Fruit fly (Drosophila melanogaster) S2 (cell line): Measurements from ENCODE around the gene senju.

Source experiments
- CG8478 ChIP-seq: fragments of >200 bp; optimal IDR thresholded peaks from 2 replicates; lab custom pipeline; 2018
- CTCF ChIP-seq, 2 experiments: fragments of >200 bp; optimal IDR thresholded peaks; 2 replicates each; lab custom pipeline; 2018

dm6 chr2L:5086905-5087522, 34.4 kb downstream of the senju start:
- TF ChIP-seq CTCF (optimal IDR thresholded peaks at IDR 0.05; lab: Kevin White, UChicago): no peak
- TF ChIP-seq CG8478 (lab: Kevin White, UChicago): no peak
